Fruit fly (Drosophila melanogaster): ENCODE measurements around the gene CG11313.

The CG11313 gene

dm6 chr3R:30734576-30734975 lies 3.6 kb upstream of the CG11313 start:
- no peak for TF ChIP-seq psq (optimal IDR thresholded peaks at IDR 0.05)
- no peak for TF ChIP-seq ttk (optimal IDR thresholded peaks at IDR 0.05)

- TF ChIP-seq Sin3A (optimal IDR thresholded peaks at IDR 0.05) (no peak), ttk (optimal IDR thresholded peaks at IDR 0.05) (no peak), Myc (optimal IDR thresholded peaks at IDR 0.05) (no peak), psq (optimal IDR thresholded peaks at IDR 0.05) (no peak), h (optimal IDR thresholded peaks at IDR 0.05) (no peak), insv (optimal IDR thresholded peaks at IDR 0.05) (no peak)
Measured at dm6 chr3R:30733081-30733480, 2.1 kb upstream of the CG11313 start.

dm6 chr3R:30729013-30729412 lies 2.0 kb downstream of the CG11313 start:
- no peak for TF ChIP-seq h (optimal IDR thresholded peaks at IDR 0.05)
- no peak for TF ChIP-seq Myc (optimal IDR thresholded peaks at IDR 0.05)
- no peak for TF ChIP-seq ttk (optimal IDR thresholded peaks at IDR 0.05)
- TF ChIP-seq psq (optimal IDR thresholded peaks at IDR 0.05) = no peak
- no peak for TF ChIP-seq insv (optimal IDR thresholded peaks at IDR 0.05)
- TF ChIP-seq Sin3A (optimal IDR thresholded peaks at IDR 0.05) = no peak

dm6 chr3R:30725787-30726186 lies 5.2 kb downstream of the CG11313 start, which contains the start of gene eIF4H2:
Gene eIF4H2 (plus strand): TSS chr3R:30726087.
- TF ChIP-seq Myc (optimal IDR thresholded peaks at IDR 0.05) (no peak), ttk (optimal IDR thresholded peaks at IDR 0.05) (no peak), psq (optimal IDR thresholded peaks at IDR 0.05) (no peak), h (optimal IDR thresholded peaks at IDR 0.05) (no peak), Sin3A (optimal IDR thresholded peaks at IDR 0.05) (no peak), insv (optimal IDR thresholded peaks at IDR 0.05) (no peak)

dm6 chr3R:30722374-30722773 lies 8.6 kb downstream of the CG11313 start:
- TF ChIP-seq psq (optimal IDR thresholded peaks at IDR 0.05) (no peak), insv (optimal IDR thresholded peaks at IDR 0.05) (no peak), Sin3A (optimal IDR thresholded peaks at IDR 0.05) (no peak), Myc (optimal IDR thresholded peaks at IDR 0.05) (no peak), ttk (optimal IDR thresholded peaks at IDR 0.05) (no peak), h (optimal IDR thresholded peaks at IDR 0.05) (no peak)

- TF ChIP-seq h (optimal IDR thresholded peaks at IDR 0.05) (no peak), Myc (optimal IDR thresholded peaks at IDR 0.05) (no peak), psq (optimal IDR thresholded peaks at IDR 0.05) (no peak), insv (optimal IDR thresholded peaks at IDR 0.05) (no peak), ttk (optimal IDR thresholded peaks at IDR 0.05) (no peak), Sin3A (optimal IDR thresholded peaks at IDR 0.05) (no peak)
Measured at dm6 chr3R:30721215-30721862, 9.6 kb downstream of the CG11313 start.

- no peak for TF ChIP-seq insv (optimal IDR thresholded peaks at IDR 0.05)
- no peak for TF ChIP-seq h (optimal IDR thresholded peaks at IDR 0.05)
- TF ChIP-seq psq (optimal IDR thresholded peaks at IDR 0.05) = no peak
- TF ChIP-seq ttk (optimal IDR thresholded peaks at IDR 0.05) = no peak
- TF ChIP-seq Myc (optimal IDR thresholded peaks at IDR 0.05) = no peak
- TF ChIP-seq Sin3A (optimal IDR thresholded peaks at IDR 0.05) = no peak
Measured at dm6 chr3R:30718442-30718841, 12.5 kb downstream of the CG11313 start.

dm6 chr3R:30714395-30714794 lies 16.6 kb downstream of the CG11313 start:
- no peak for TF ChIP-seq psq (optimal IDR thresholded peaks at IDR 0.05)
- TF ChIP-seq Myc (optimal IDR thresholded peaks at IDR 0.05) = no peak
- no peak for TF ChIP-seq insv (optimal IDR thresholded peaks at IDR 0.05)
- TF ChIP-seq h (optimal IDR thresholded peaks at IDR 0.05) = no peak
- no peak for TF ChIP-seq ttk (optimal IDR thresholded peaks at IDR 0.05)
- TF ChIP-seq Sin3A (optimal IDR thresholded peaks at IDR 0.05) = no peak

dm6 chr3R:30710442-30710841 lies 20.5 kb downstream of the CG11313 start:
- TF ChIP-seq Myc (optimal IDR thresholded peaks at IDR 0.05) = no peak
- TF ChIP-seq Sin3A (optimal IDR thresholded peaks at IDR 0.05) = no peak
- TF ChIP-seq ttk (optimal IDR thresholded peaks at IDR 0.05) = no peak
- no peak for TF ChIP-seq h (optimal IDR thresholded peaks at IDR 0.05)
- TF ChIP-seq psq (optimal IDR thresholded peaks at IDR 0.05) = no peak
- no peak for TF ChIP-seq insv (optimal IDR thresholded peaks at IDR 0.05)

dm6 chr3R:30709270-30709669 lies 21.7 kb downstream of the CG11313 start:
- TF ChIP-seq h (optimal IDR thresholded peaks at IDR 0.05) = no peak
- TF ChIP-seq Sin3A (optimal IDR thresholded peaks at IDR 0.05) = no peak
- no peak for TF ChIP-seq psq (optimal IDR thresholded peaks at IDR 0.05)
- TF ChIP-seq ttk (optimal IDR thresholded peaks at IDR 0.05) = no peak
- TF ChIP-seq Myc (optimal IDR thresholded peaks at IDR 0.05) = no peak
- TF ChIP-seq insv (optimal IDR thresholded peaks at IDR 0.05) = no peak

dm6 chr3R:30706021-30706420 lies 24.9 kb downstream of the CG11313 start, which contains the start of gene CG31010:
Gene CG31010 (minus strand): TSS chr3R:30706121.
- TF ChIP-seq ttk (optimal IDR thresholded peaks at IDR 0.05) (no peak), h (optimal IDR thresholded peaks at IDR 0.05) (no peak), Sin3A (optimal IDR thresholded peaks at IDR 0.05) (no peak), insv (optimal IDR thresholded peaks at IDR 0.05) (no peak), Myc (optimal IDR thresholded peaks at IDR 0.05) (no peak), psq (optimal IDR thresholded peaks at IDR 0.05) (no peak)

dm6 chr3R:30699165-30699564 lies 31.8 kb downstream of the CG11313 start:
- TF ChIP-seq Myc (optimal IDR thresholded peaks at IDR 0.05) = no peak
- TF ChIP-seq insv (optimal IDR thresholded peaks at IDR 0.05) = no peak
- TF ChIP-seq psq (optimal IDR thresholded peaks at IDR 0.05) = no peak
- TF ChIP-seq ttk (optimal IDR thresholded peaks at IDR 0.05) = no peak
- TF ChIP-seq Sin3A (optimal IDR thresholded peaks at IDR 0.05) = no peak
- TF ChIP-seq h (optimal IDR thresholded peaks at IDR 0.05) = no peak

- no peak for TF ChIP-seq Myc (optimal IDR thresholded peaks at IDR 0.05)
- TF ChIP-seq ttk (optimal IDR thresholded peaks at IDR 0.05) = no peak
- TF ChIP-seq insv (optimal IDR thresholded peaks at IDR 0.05) = no peak
- no peak for TF ChIP-seq h (optimal IDR thresholded peaks at IDR 0.05)
- TF ChIP-seq psq (optimal IDR thresholded peaks at IDR 0.05) = no peak
- TF ChIP-seq Sin3A (optimal IDR thresholded peaks at IDR 0.05) = no peak
Measured at dm6 chr3R:30697038-30697437, 33.9 kb downstream of the CG11313 start, which contains the start of gene Pka-C2. Gene Pka-C2 (minus strand): TSS chr3R:30697138.
